Fruit fly (Drosophila melanogaster) whole organism, embryonic: ENCODE measurements around the gene se.
A peak's percentile ranks its signal among the peaks of the same experiment; 100 is the strongest.

ENCODE experiments used
- CG1024 ChIP-seq: fragments of 200-800 bp; sonication (Bioruptor generic); IDR thresholded peaks from 2 replicates; pipeline ENCODE4 v1.3.6; 2022; ENCODE audit warnings: missing biosample characterization, missing genetic modification characterization
- CG10274 ChIP-seq: fragments of 200-800 bp; sonication (Bioruptor generic); optimal IDR thresholded peaks from 3 replicates; lab custom pipeline; 2017; ENCODE audit warnings: missing biosample characterization, mild to moderate bottlenecking, missing genetic modification characterization
- CG10321 ChIP-seq: fragments of 200-800 bp; sonication (Bioruptor generic); IDR thresholded peaks from 2 replicates; pipeline ENCODE4 v1.3.6; 2022; ENCODE audit warnings: missing biosample characterization, missing genetic modification characterization
- CG10543 ChIP-seq: fragments of 200-800 bp; sonication (Bioruptor generic); optimal IDR thresholded peaks from 3 replicates; lab custom pipeline; 2017; ENCODE audit warnings: missing biosample characterization, mild to moderate bottlenecking, missing genetic modification characterization, moderate library complexity
- CG1602 ChIP-seq: fragments of 200-800 bp; sonication (Bioruptor generic); optimal IDR thresholded peaks from 3 replicates; lab custom pipeline; 2016; ENCODE audit warnings: missing biosample characterization, missing genetic modification characterization
- CG1603 ChIP-seq: fragments of 200-800 bp; sonication (Bioruptor generic); optimal IDR thresholded peaks from 2 replicates; lab custom pipeline; 2019; ENCODE audit warnings: missing biosample characterization, mild to moderate bottlenecking, missing genetic modification characterization, moderate library complexity
- CG1647 ChIP-seq: fragments of 200-800 bp; sonication (Bioruptor generic); optimal IDR thresholded peaks from 3 replicates; lab custom pipeline; 2016; ENCODE audit warnings: missing biosample characterization, missing genetic modification characterization
- CG18011 ChIP-seq: fragments of 200-800 bp; sonication (Bioruptor generic); optimal IDR thresholded peaks from 2 replicates; lab custom pipeline; 2017; ENCODE audit warnings: missing biosample characterization, missing genetic modification characterization, mild to moderate bottlenecking, moderate library complexity, missing genotype
- CG1832 ChIP-seq: fragments of 200-800 bp; sonication (Bioruptor generic); optimal IDR thresholded peaks from 2 replicates; lab custom pipeline; 2017; ENCODE audit warnings: missing biosample characterization, mild to moderate bottlenecking, missing genetic modification characterization, inconsistent platforms
- CG2875 ChIP-seq: fragments of 200-800 bp; sonication (Bioruptor generic); optimal IDR thresholded peaks from 2 replicates; lab custom pipeline; 2017; ENCODE audit warnings: missing biosample characterization, mild to moderate bottlenecking, missing genetic modification characterization, missing genetic modification reagents
- CG3847 ChIP-seq: fragments of 200-800 bp; sonication (Bioruptor generic); IDR thresholded peaks from 2 replicates; pipeline ENCODE4 v1.3.6; 2022; ENCODE audit warnings: missing biosample characterization, missing genetic modification characterization
- CG43689 ChIP-seq: fragments of 200-800 bp; sonication (Bioruptor generic); IDR thresholded peaks from 2 replicates; pipeline ENCODE4 v1.3.6; 2022; ENCODE audit warnings: missing biosample characterization, missing genetic modification characterization
- CG4424 ChIP-seq: fragments of 200-800 bp; sonication (Bioruptor generic); optimal IDR thresholded peaks from 3 replicates; lab custom pipeline; 2016; ENCODE audit warnings: missing biosample characterization, missing genetic modification characterization
- CG5953 ChIP-seq: fragments of 200-800 bp; sonication (Bioruptor generic); IDR thresholded peaks from 2 replicates; pipeline ENCODE4 v1.3.6; 2022; ENCODE audit warnings: missing biosample characterization, missing genetic modification characterization
- CG6854 ChIP-seq: fragments of 200-800 bp; sonication (Bioruptor generic); optimal IDR thresholded peaks from 3 replicates; lab custom pipeline; 2017; ENCODE audit warnings: missing biosample characterization, mild to moderate bottlenecking, missing genetic modification characterization
- CG9876 ChIP-seq: fragments of 200-800 bp; sonication (Bioruptor generic); optimal IDR thresholded peaks from 2 replicates; lab custom pipeline; 2016; ENCODE audit warnings: missing biosample characterization, missing genetic modification characterization
- CHES-1-like ChIP-seq: fragments of 200-800 bp; sonication (Bioruptor generic); optimal IDR thresholded peaks from 2 replicates; lab custom pipeline; 2016; ENCODE audit warnings: missing biosample characterization, missing genetic modification characterization
- H2.0 ChIP-seq: fragments of 200-800 bp; sonication (Bioruptor generic); IDR thresholded peaks from 2 replicates; pipeline ENCODE4 v1.3.6; 2022; ENCODE audit warnings: missing biosample characterization, missing genetic modification characterization
- Hr3 ChIP-seq: fragments of 200-800 bp; sonication (Bioruptor generic); optimal IDR thresholded peaks from 3 replicates; lab custom pipeline; 2016; ENCODE audit warnings: missing biosample characterization, missing genetic modification characterization
- Meics ChIP-seq: fragments of 200-800 bp; sonication (Bioruptor generic); optimal IDR thresholded peaks from 2 replicates; lab custom pipeline; 2017; ENCODE audit warnings: missing biosample characterization, mild to moderate bottlenecking, missing genetic modification characterization
- NFAT ChIP-seq: fragments of 200-800 bp; sonication (Bioruptor generic); IDR thresholded peaks from 2 replicates; pipeline ENCODE4 v1.3.6; 2022; ENCODE audit warnings: missing biosample characterization, missing genetic modification characterization
- Neu2 ChIP-seq: fragments of 200-800 bp; sonication (Bioruptor generic); optimal IDR thresholded peaks from 3 replicates; lab custom pipeline; 2016; ENCODE audit warnings: missing biosample characterization, missing genetic modification characterization, borderline replicate concordance
- Poxn ChIP-seq: fragments of 200-800 bp; sonication (Bioruptor generic); IDR thresholded peaks from 2 replicates; pipeline ENCODE4 v1.3.6; 2022; ENCODE audit warnings: missing biosample characterization, missing genetic modification characterization
- Usf ChIP-seq: fragments of 200-800 bp; sonication (Bioruptor generic); optimal IDR thresholded peaks from 2 replicates; lab custom pipeline; 2017; ENCODE audit warnings: missing genotype, missing biosample characterization, missing genetic modification characterization
- ap ChIP-seq: fragments of 200-800 bp; sonication (Bioruptor generic); IDR thresholded peaks from 2 replicates; pipeline ENCODE4 v1.3.6; 2022; ENCODE audit warnings: missing biosample characterization, missing genetic modification characterization
- caup ChIP-seq: fragments of 200-800 bp; sonication (Bioruptor generic); optimal IDR thresholded peaks from 3 replicates; lab custom pipeline; 2017; ENCODE audit warnings: missing biosample characterization, mild to moderate bottlenecking, missing genetic modification characterization, moderate library complexity; ENCODE audit not compliant: severe bottlenecking
- chif ChIP-seq, 2 experiments: fragments of 200-800 bp; sonication (Bioruptor generic); optimal IDR thresholded peaks; 3 replicates each; lab custom pipeline; 2016; ENCODE audit warnings: missing biosample characterization in 2 of 2, missing genetic modification characterization in 2 of 2
- da ChIP-seq: fragments of 200-800 bp; sonication (Bioruptor generic); optimal IDR thresholded peaks from 2 replicates; lab custom pipeline; 2016; ENCODE audit warnings: missing biosample characterization, missing genetic modification characterization
- dimm ChIP-seq: fragments of 200-800 bp; sonication (Bioruptor generic); IDR thresholded peaks from 2 replicates; pipeline ENCODE4 v1.3.6; 2022; ENCODE audit warnings: missing biosample characterization, missing genetic modification characterization
- eyg ChIP-seq: fragments of 200-800 bp; sonication (Bioruptor generic); optimal IDR thresholded peaks from 3 replicates; lab custom pipeline; 2016; ENCODE audit warnings: missing biosample characterization, missing genetic modification characterization
- gsb ChIP-seq: fragments of 200-800 bp; sonication (Bioruptor generic); IDR thresholded peaks from 2 replicates; pipeline ENCODE4 v1.3.6; 2022; ENCODE audit warnings: missing biosample characterization, missing genetic modification characterization
- gt ChIP-seq: fragments of 200-800 bp; sonication (Bioruptor generic); IDR thresholded peaks from 2 replicates; pipeline ENCODE4 v1.3.6; 2022; ENCODE audit warnings: missing biosample characterization, missing genetic modification characterization
- h ChIP-seq: fragments of >200 bp; optimal IDR thresholded peaks from 2 replicates; lab custom pipeline; 2017
- hbn ChIP-seq: fragments of 200-800 bp; sonication (Bioruptor generic); IDR thresholded peaks from 2 replicates; pipeline ENCODE4 v1.3.6; 2022; ENCODE audit warnings: missing biosample characterization, missing genetic modification characterization; ENCODE audit not compliant: partially characterized antibody
- ind ChIP-seq: fragments of 200-800 bp; sonication (Bioruptor generic); optimal IDR thresholded peaks from 3 replicates; lab custom pipeline; 2016; ENCODE audit warnings: missing biosample characterization, missing genetic modification characterization
- inv ChIP-seq: fragments of 200-800 bp; sonication (Bioruptor generic); IDR thresholded peaks from 2 replicates; pipeline ENCODE4 v1.3.6; 2022; ENCODE audit warnings: missing biosample characterization, missing genetic modification characterization; ENCODE audit not compliant: partially characterized antibody
- ken ChIP-seq: fragments of 200-800 bp; sonication (Bioruptor generic); IDR thresholded peaks from 3 replicates; pipeline ENCODE4 v1.3.6; 2022; ENCODE audit warnings: missing biosample characterization, missing genetic modification characterization
- klu ChIP-seq: fragments of 200-800 bp; sonication (Bioruptor generic); IDR thresholded peaks from 2 replicates; pipeline ENCODE4 v1.3.6; 2022; ENCODE audit warnings: missing biosample characterization, missing genetic modification characterization
- mld ChIP-seq: fragments of 200-800 bp; sonication (Bioruptor generic); IDR thresholded peaks from 3 replicates; pipeline ENCODE4 v1.3.6; 2022; ENCODE audit warnings: missing biosample characterization, missing genetic modification characterization; ENCODE audit not compliant: partially characterized antibody
- onecut ChIP-seq: fragments of 200-800 bp; sonication (Bioruptor generic); IDR thresholded peaks from 2 replicates; pipeline ENCODE4 v1.3.6; 2022; ENCODE audit warnings: missing biosample characterization, missing genetic modification characterization
- pan ChIP-seq, 4 experiments: fragments of >200 bp in 3 of 4; fragments of 200-800 bp in 1 of 4; sonication (Bioruptor generic) in 1 of 4; optimal IDR thresholded peaks in 3 of 4; IDR thresholded peaks in 1 of 4; 2 replicates each; pipeline versions ENCODE4 v1.3.6 to Lab custom; 2017 to 2022; ENCODE audit warnings: missing biosample characterization in 2 of 4, missing genetic modification characterization in 2 of 4, mixed read lengths in 1 of 4
- pho ChIP-seq: fragments of 200-800 bp; sonication (Bioruptor generic); optimal IDR thresholded peaks from 2 replicates; lab custom pipeline; 2016; ENCODE audit warnings: missing biosample characterization, missing genetic modification characterization
- pros ChIP-seq: fragments of 200-800 bp; sonication (Bioruptor generic); optimal IDR thresholded peaks from 3 replicates; lab custom pipeline; 2019; ENCODE audit warnings: missing biosample characterization, mild to moderate bottlenecking, missing genetic modification characterization, moderate library complexity
- pum ChIP-seq: fragments of 200-800 bp; sonication (Bioruptor generic); optimal IDR thresholded peaks from 2 replicates; lab custom pipeline; 2016; ENCODE audit warnings: missing biosample characterization, missing genetic modification characterization
- sob ChIP-seq: fragments of 200-800 bp; sonication (Bioruptor generic); IDR thresholded peaks from 2 replicates; pipeline ENCODE4 v1.3.6; 2022; ENCODE audit warnings: missing biosample characterization, missing genetic modification characterization
- tgo ChIP-seq: fragments of 200-800 bp; sonication (Bioruptor generic); IDR thresholded peaks from 3 replicates; pipeline ENCODE4 v1.3.6; 2022; ENCODE audit warnings: missing biosample characterization, missing genetic modification characterization
- tup ChIP-seq: fragments of 200-800 bp; sonication (Bioruptor generic); optimal IDR thresholded peaks from 2 replicates; lab custom pipeline; 2016; ENCODE audit warnings: missing biosample characterization, mild to moderate bottlenecking, missing genetic modification characterization, moderate library complexity
- unc-4 ChIP-seq: fragments of 200-800 bp; sonication (Bioruptor generic); IDR thresholded peaks from 2 replicates; pipeline ENCODE4 v1.3.6; 2022; ENCODE audit warnings: missing biosample characterization, missing genetic modification characterization; ENCODE audit not compliant: partially characterized antibody
- wdn ChIP-seq: fragments of 200-800 bp; sonication (Bioruptor generic); IDR thresholded peaks from 2 replicates; pipeline ENCODE4 v1.3.6; 2022; ENCODE audit warnings: missing biosample characterization, missing genetic modification characterization
- zen ChIP-seq: fragments of 200-800 bp; sonication (Bioruptor generic); optimal IDR thresholded peaks from 3 replicates; lab custom pipeline; 2018; ENCODE audit warnings: missing biosample characterization, mild to moderate bottlenecking, missing genetic modification characterization, moderate library complexity

Gene se

DNA sequence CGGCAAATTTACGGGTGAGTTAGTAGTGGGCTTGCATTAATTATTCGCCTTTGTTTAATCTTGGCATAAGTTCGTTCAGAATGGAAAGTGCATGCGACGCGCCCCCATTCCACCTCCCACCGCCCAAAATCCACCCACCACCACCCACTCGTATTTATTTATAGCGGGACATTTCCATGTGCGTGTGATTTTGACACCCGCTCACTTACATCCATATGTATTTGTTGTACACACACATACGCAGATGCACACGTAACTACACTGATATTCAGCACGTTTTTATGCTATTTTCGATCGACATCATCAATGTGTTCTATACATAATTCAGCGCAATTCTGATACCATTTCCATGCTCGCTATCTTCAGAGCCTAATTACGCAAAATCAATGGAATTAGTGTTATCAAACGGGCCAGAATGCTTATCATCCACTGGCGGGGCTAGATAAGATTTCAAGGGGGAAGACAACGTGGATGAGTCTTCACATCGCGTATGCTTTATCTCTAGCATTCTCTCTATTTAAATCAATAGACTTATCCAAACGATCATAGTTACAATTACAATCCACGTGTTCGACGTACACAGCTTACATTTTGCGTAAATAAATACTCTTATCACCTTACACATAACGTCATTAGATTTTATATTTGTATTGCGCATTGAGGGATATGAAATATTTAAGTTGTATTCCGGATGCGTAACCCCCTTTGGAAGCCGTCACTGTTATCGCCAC lies 5.5 kb downstream of the se start (continued):
- TF ChIP-seq inv (GFP tag; lab: Robert Waterston, UW) = no peak
- peak; percentile 64 for TF ChIP-seq pho (GFP tag; lab: Kevin White, UChicago)
- peak; percentile 39; the same call in 1 of the 2 replicates for TF ChIP-seq sob (GFP tag; lab: Robert Waterston, UW)
- no peak for TF ChIP-seq Neu2 (GFP tag; lab: Kevin White, UChicago)
- TF ChIP-seq gt (GFP tag; lab: Robert Waterston, UW) = no peak
- no peak for TF ChIP-seq hbn
- peak; percentile 22 for TF ChIP-seq caup
- TF ChIP-seq h (lab: Kevin White, UChicago) = no peak
- TF ChIP-seq eyg (GFP tag; lab: Kevin White, UChicago) = peak; percentile 27
- peak; percentile 62 for TF ChIP-seq Meics
- TF ChIP-seq CG1603 (tag; lab: Kevin White, UChicago) = peak; percentile 8
- TF ChIP-seq tgo (GFP tag; lab: Robert Waterston, UW) = no peak
- peak; percentile 66 for TF ChIP-seq CG10543 (GFP tag; lab: Kevin White, UChicago)
- no peak for TF ChIP-seq chif (GFP tag; optimal IDR thresholded peaks at IDR 0.05; lab: Kevin White, UChicago)
- no peak for TF ChIP-seq CG1024 (GFP tag; lab: Robert Waterston, UW)
- no peak for TF ChIP-seq CG10321 (GFP tag; lab: Robert Waterston, UW)
- TF ChIP-seq CG10274 (GFP tag; lab: Kevin White, UChicago) = no peak
- no peak for TF ChIP-seq onecut
- TF ChIP-seq zen (tag; lab: Kevin White, UChicago) = no peak
- no peak for TF ChIP-seq Poxn
- TF ChIP-seq H2.0 (GFP tag; lab: Robert Waterston, UW) = no peak
- no peak for TF ChIP-seq NFAT (GFP tag; lab: Robert Waterston, UW)
- TF ChIP-seq CG3847 (GFP tag; lab: Robert Waterston, UW) = 0 out of 2 replicates have a peak, but pooled peaks have one; percentile 5
- TF ChIP-seq dimm (GFP tag; lab: Robert Waterston, UW) = no peak
- peak; percentile 46 for TF ChIP-seq ind (GFP tag; lab: Kevin White, UChicago)
- TF ChIP-seq CG9876 (GFP tag; lab: Kevin White, UChicago) = no peak
- no peak for TF ChIP-seq unc-4 (GFP tag; lab: Robert Waterston, UW)
- TF ChIP-seq Hr3 (GFP tag; lab: Kevin White, UChicago) = peak; percentile 22
- no peak for TF ChIP-seq ken (GFP tag; lab: Robert Waterston, UW)
- peak; percentile 12 for TF ChIP-seq pros (GFP tag; lab: Kevin White, UChicago)
- no peak for TF ChIP-seq CG18011 (GFP tag; lab: Kevin White, UChicago)
- TF ChIP-seq pan (optimal IDR thresholded peaks at IDR 0.05; lab: Kevin White, UChicago) = no peak
- peak in 1 of 2 experiments; percentile 24 for TF ChIP-seq pan (GFP tag; optimal IDR thresholded peaks at IDR 0.05 in 1 of 2, IDR thresholded peaks at IDR 0.05 in 1 of 2)
- TF ChIP-seq tup (GFP tag; lab: Kevin White, UChicago) = no peak
- TF ChIP-seq CG4424 (GFP tag; lab: Kevin White, UChicago) = peak; percentile 13
- no peak for TF ChIP-seq CG1832 (GFP tag; lab: Kevin White, UChicago)
- no peak for TF ChIP-seq CG1602 (GFP tag; lab: Kevin White, UChicago)
- no peak for TF ChIP-seq CG43689
- no peak for TF ChIP-seq wdn (GFP tag; lab: Robert Waterston, UW)
- no peak for TF ChIP-seq CG5953
- TF ChIP-seq da (GFP tag; lab: Kevin White, UChicago) = no peak
- no peak for TF ChIP-seq klu (GFP tag; lab: Robert Waterston, UW)
- peak; percentile 25 for TF ChIP-seq CG2875 (GFP tag; lab: Kevin White, UChicago)
- TF ChIP-seq pum = no peak
- peak; percentile 23 for TF ChIP-seq CHES-1-like (GFP tag; lab: Kevin White, UChicago)
- no peak for TF ChIP-seq mld (GFP tag; lab: Robert Waterston, UW)
- TF ChIP-seq Usf (GFP tag; lab: Kevin White, UChicago) = peak; percentile 40
- no peak for TF ChIP-seq ap
- peak; percentile 4 for TF ChIP-seq CG1647 (GFP tag; lab: Kevin White, UChicago)
- peak; percentile 27 for TF ChIP-seq CG6854
- no peak for TF ChIP-seq gsb (GFP tag; lab: Robert Waterston, UW)
